Worm (Caenorhabditis elegans): ENCODE results near the gene ZK632.9.

The ZK632.9 gene

ce11 chrIII:9867352-9867751 is 42.1 kb upstream of the ZK632.9 start:
- TF ChIP-seq nhr-77 (tag; optimal IDR thresholded peaks at IDR 0.05) (no peak), nhr-23 (tag; optimal IDR thresholded peaks at IDR 0.05) (peak; percentile 41)

ce11 chrIII:9862469-9862868 is 37.2 kb upstream of the ZK632.9 start:
- TF ChIP-seq lin-39 (tag; optimal IDR thresholded peaks at IDR 0.05) (no peak), nhr-76 (tag; optimal IDR thresholded peaks at IDR 0.05) (no peak), aly-2 (tag; optimal IDR thresholded peaks at IDR 0.05) (no peak), egl-5 (tag; optimal IDR thresholded peaks at IDR 0.05) (no peak), daf-12 (tag; optimal IDR thresholded peaks at IDR 0.05) (no peak), pha-4 (tag; optimal IDR thresholded peaks at IDR 0.05) (no peak), hmg-11 (tag; optimal IDR thresholded peaks at IDR 0.05) (no peak), R02D3.7 (tag; optimal IDR thresholded peaks at IDR 0.05) (no peak), nhr-67 (tag; optimal IDR thresholded peaks at IDR 0.05) (no peak), nfya-1 (tag; optimal IDR thresholded peaks at IDR 0.05; ENCODE audit: insufficient read depth) (no peak), ceh-82 (tag; optimal IDR thresholded peaks at IDR 0.05) (no peak), sea-2 (GFP tag; optimal IDR thresholded peaks at IDR 0.05) (no peak), nhr-28 (tag; optimal IDR thresholded peaks at IDR 0.05) (no peak), lin-15B (tag; optimal IDR thresholded peaks at IDR 0.05) (no peak), mml-1 (tag; optimal IDR thresholded peaks at IDR 0.05) (no peak), tbx-2 (tag; optimal IDR thresholded peaks at IDR 0.05) (no peak), fkh-2 (tag; optimal IDR thresholded peaks at IDR 0.05) (no peak), ceh-16 (tag; optimal IDR thresholded peaks at IDR 0.05) (no peak), fkh-10 (GFP tag; optimal IDR thresholded peaks at IDR 0.05) (no peak), fos-1 (tag; optimal IDR thresholded peaks at IDR 0.05) (no peak)

ce11 chrIII:9861470-9862342 is 36.5 kb upstream of the ZK632.9 start:
- peak; percentile 36 for TF ChIP-seq elt-2 (tag; optimal IDR thresholded peaks at IDR 0.05)
- no peak for TF ChIP-seq sea-2 (GFP tag; optimal IDR thresholded peaks at IDR 0.05)
- peak in 1 of 3 experiments; percentile 38 for TF ChIP-seq elt-3 (tag; optimal IDR thresholded peaks at IDR 0.05)
- TF ChIP-seq pqm-1 (tag; optimal IDR thresholded peaks at IDR 0.05), result peak; percentile 15
- TF ChIP-seq ztf-4 (tag; optimal IDR thresholded peaks at IDR 0.05), result no peak
- TF ChIP-seq mdl-1 (tag; optimal IDR thresholded peaks at IDR 0.05), result no peak
- TF ChIP-seq egl-5 (tag; optimal IDR thresholded peaks at IDR 0.05), result peak; percentile 62
- TF ChIP-seq lin-39 (tag; optimal IDR thresholded peaks at IDR 0.05), result peak; percentile 58
- no peak for TF ChIP-seq ZK546.5 (tag; optimal IDR thresholded peaks at IDR 0.05)
- TF ChIP-seq ceh-82 (tag; optimal IDR thresholded peaks at IDR 0.05), result peak; percentile 4
- TF ChIP-seq ama-1 (optimal IDR thresholded peaks at IDR 0.05), result no peak
- TF ChIP-seq nhr-25 (tag; optimal IDR thresholded peaks at IDR 0.05), result peak; percentile 19
- TF ChIP-seq unc-62 (GFP tag; optimal IDR thresholded peaks at IDR 0.05), result no peak
- TF ChIP-seq jun-1 (tag; optimal IDR thresholded peaks at IDR 0.05), result peak; percentile 71
- TF ChIP-seq hmg-11 (tag; optimal IDR thresholded peaks at IDR 0.05), result peak; percentile 53
- peak; percentile 50 for TF ChIP-seq pha-4 (tag; optimal IDR thresholded peaks at IDR 0.05)
- peak; percentile 10 for TF ChIP-seq lin-15B (tag; optimal IDR thresholded peaks at IDR 0.05)
- TF ChIP-seq fkh-2 (tag; optimal IDR thresholded peaks at IDR 0.05), result no peak
- no peak for TF ChIP-seq aly-2 (tag; optimal IDR thresholded peaks at IDR 0.05)
- TF ChIP-seq zag-1 (tag; optimal IDR thresholded peaks at IDR 0.05), result no peak
- no peak for TF ChIP-seq ceh-28 (tag; optimal IDR thresholded peaks at IDR 0.05)
- peak; percentile 9 for TF ChIP-seq snpc-4 (tag; optimal IDR thresholded peaks at IDR 0.05)
- TF ChIP-seq lsy-12 (tag; optimal IDR thresholded peaks at IDR 0.05), result peak; percentile 72
- TF ChIP-seq R02D3.7 (tag; optimal IDR thresholded peaks at IDR 0.05), result no peak
- TF ChIP-seq ceh-16 (tag; optimal IDR thresholded peaks at IDR 0.05), result no peak
- TF ChIP-seq skn-1 (tag; optimal IDR thresholded peaks at IDR 0.05), result peak; percentile 46
- peak; percentile 20 for TF ChIP-seq tbx-2 (tag; optimal IDR thresholded peaks at IDR 0.05)
- TF ChIP-seq nhr-43 (tag; optimal IDR thresholded peaks at IDR 0.05; ENCODE audit: poor library complexity, severe bottlenecking), result peak; percentile 26
- peak; percentile 47 for TF ChIP-seq nfya-1 (tag; optimal IDR thresholded peaks at IDR 0.05; ENCODE audit: insufficient read depth)
- no peak for TF ChIP-seq nhr-237 (tag; optimal IDR thresholded peaks at IDR 0.05)
- no peak for TF ChIP-seq elt-1 (tag; optimal IDR thresholded peaks at IDR 0.05)

All from whole organism, L3 larva.